Fruit fly (Drosophila melanogaster) whole organism, prepupa: ENCODE measurements around the gene Elp3.

Source experiments
- Blimp-1 ChIP-seq: fragments of 200-800 bp; sonication (Bioruptor generic); optimal IDR thresholded peaks from 3 replicates; lab custom pipeline; 2017; ENCODE audit warnings: missing biosample characterization, missing genetic modification characterization, mild to moderate bottlenecking, moderate library complexity, missing genetic modification reagents
- CG10631 ChIP-seq: fragments of 200-800 bp; sonication (Bioruptor generic); optimal IDR thresholded peaks from 2 replicates; lab custom pipeline; 2016; ENCODE audit warnings: missing biosample characterization, missing genetic modification characterization
- CG11294 ChIP-seq: fragments of 200-800 bp; sonication (Bioruptor generic); IDR thresholded peaks from 2 replicates; pipeline ENCODE4 v1.3.6; 2022; ENCODE audit warnings: missing biosample characterization, missing genetic modification characterization
- CG11762 ChIP-seq: fragments of 200-800 bp; sonication (Bioruptor generic); optimal IDR thresholded peaks from 3 replicates; lab custom pipeline; 2016; ENCODE audit warnings: missing biosample characterization, missing genetic modification characterization; ENCODE audit not compliant: insufficient read depth
- CG11902 ChIP-seq: fragments of 200-800 bp; sonication (Bioruptor generic); optimal IDR thresholded peaks from 3 replicates; lab custom pipeline; 2016; ENCODE audit warnings: missing biosample characterization, missing genetic modification characterization
- CG34406 ChIP-seq: fragments of 200-800 bp; sonication (Bioruptor generic); optimal IDR thresholded peaks from 3 replicates; lab custom pipeline; 2016; ENCODE audit warnings: missing biosample characterization, missing genetic modification characterization
- CG4318 ChIP-seq: fragments of 200-800 bp; sonication (Bioruptor generic); optimal IDR thresholded peaks from 3 replicates; lab custom pipeline; 2017; ENCODE audit warnings: missing biosample characterization, mild to moderate bottlenecking, missing genetic modification characterization
- CG6163 ChIP-seq: fragments of 200-800 bp; sonication (Bioruptor generic); IDR thresholded peaks from 3 replicates; pipeline ENCODE4 v1.3.6; 2022; ENCODE audit warnings: missing biosample characterization, missing genetic modification characterization
- CG6276 ChIP-seq: fragments of 200-800 bp; sonication (Bioruptor generic); optimal IDR thresholded peaks from 2 replicates; lab custom pipeline; 2017; ENCODE audit warnings: missing biosample characterization, mild to moderate bottlenecking, missing genetic modification characterization
- CG6792 ChIP-seq: fragments of 200-800 bp; sonication (Bioruptor generic); optimal IDR thresholded peaks from 3 replicates; lab custom pipeline; 2016; ENCODE audit warnings: missing biosample characterization, missing genetic modification characterization
- CG6808 ChIP-seq: fragments of 200-800 bp; sonication (Bioruptor generic); optimal IDR thresholded peaks from 3 replicates; lab custom pipeline; 2017; ENCODE audit warnings: missing biosample characterization, missing genetic modification characterization, mild to moderate bottlenecking, moderate library complexity, missing genetic modification reagents
- CG6854 ChIP-seq: fragments of 200-800 bp; sonication (Bioruptor generic); optimal IDR thresholded peaks from 2 replicates; lab custom pipeline; 2017; ENCODE audit warnings: missing biosample characterization, mild to moderate bottlenecking, missing genetic modification characterization
- CG7368 ChIP-seq: fragments of 200-800 bp; sonication (Bioruptor generic); optimal IDR thresholded peaks from 3 replicates; lab custom pipeline; 2016; ENCODE audit warnings: missing biosample characterization, missing genetic modification characterization
- CG8119 ChIP-seq: fragments of 200-800 bp; sonication (Bioruptor generic); IDR thresholded peaks from 3 replicates; pipeline ENCODE4 v1.3.6; 2022; ENCODE audit warnings: missing biosample characterization, missing genetic modification characterization
- CG8319 ChIP-seq: fragments of 200-800 bp; sonication (Bioruptor generic); optimal IDR thresholded peaks from 3 replicates; lab custom pipeline; 2016; ENCODE audit warnings: missing biosample characterization, missing genetic modification characterization
- CG8632 ChIP-seq: fragments of 200-800 bp; sonication (Bioruptor generic); optimal IDR thresholded peaks from 3 replicates; lab custom pipeline; 2016; ENCODE audit warnings: missing biosample characterization, missing genetic modification characterization
- CG9139 ChIP-seq: fragments of 200-800 bp; sonication (Bioruptor generic); optimal IDR thresholded peaks from 3 replicates; lab custom pipeline; 2017; ENCODE audit warnings: missing biosample characterization, mild to moderate bottlenecking, missing genetic modification characterization
- Eip75B ChIP-seq: fragments of 200-800 bp; sonication (Bioruptor generic); optimal IDR thresholded peaks from 3 replicates; lab custom pipeline; 2016; ENCODE audit warnings: missing biosample characterization, missing genetic modification characterization
- Eip93F ChIP-seq: fragments of 200-800 bp; sonication (Bioruptor generic); optimal IDR thresholded peaks from 2 replicates; lab custom pipeline; 2016; ENCODE audit warnings: missing biosample characterization, mild to moderate bottlenecking, missing genetic modification characterization
- Ets21C ChIP-seq: fragments of 200-800 bp; sonication (Bioruptor generic); optimal IDR thresholded peaks from 3 replicates; lab custom pipeline; 2016; ENCODE audit warnings: missing biosample characterization, missing genetic modification characterization
- Ets96B ChIP-seq: fragments of 200-800 bp; optimal IDR thresholded peaks from 2 replicates; lab custom pipeline; 2019; ENCODE audit warnings: missing biosample characterization, mild to moderate bottlenecking, missing genetic modification characterization, moderate library complexity
- Gug ChIP-seq: fragments of 200-800 bp; sonication (Bioruptor generic); IDR thresholded peaks from 2 replicates; pipeline ENCODE4 v1.3.6; 2022; ENCODE audit warnings: missing biosample characterization, missing genetic modification characterization
- Hr39 ChIP-seq: fragments of 200-800 bp; sonication (Bioruptor generic); optimal IDR thresholded peaks from 2 replicates; lab custom pipeline; 2016; ENCODE audit warnings: missing biosample characterization, missing genetic modification characterization
- OdsH ChIP-seq: fragments of 200-800 bp; sonication (Bioruptor generic); optimal IDR thresholded peaks from 3 replicates; lab custom pipeline; 2016; ENCODE audit warnings: missing biosample characterization, missing genetic modification characterization
- Smox ChIP-seq: fragments of 200-800 bp; sonication (Bioruptor generic); optimal IDR thresholded peaks from 3 replicates; lab custom pipeline; 2016; ENCODE audit warnings: missing biosample characterization, missing genetic modification characterization
- Sox15 ChIP-seq: fragments of 200-800 bp; sonication (Bioruptor generic); optimal IDR thresholded peaks from 3 replicates; lab custom pipeline; 2016; ENCODE audit warnings: missing biosample characterization, missing genetic modification characterization
- achi ChIP-seq: fragments of 200-800 bp; sonication (Bioruptor generic); optimal IDR thresholded peaks from 3 replicates; lab custom pipeline; 2016; ENCODE audit warnings: missing biosample characterization, missing genetic modification characterization
- acj6 ChIP-seq: fragments of 200-800 bp; sonication (Bioruptor generic); optimal IDR thresholded peaks from 3 replicates; lab custom pipeline; 2016; ENCODE audit warnings: missing biosample characterization, missing genetic modification characterization
- cyc ChIP-seq: fragments of 200-800 bp; sonication (Bioruptor generic); optimal IDR thresholded peaks from 3 replicates; lab custom pipeline; 2016; ENCODE audit warnings: missing biosample characterization, missing genetic modification characterization
- dac ChIP-seq: fragments of 200-800 bp; sonication (Bioruptor generic); optimal IDR thresholded peaks from 2 replicates; lab custom pipeline; 2017; ENCODE audit warnings: missing biosample characterization, mild to moderate bottlenecking, missing genetic modification characterization
- dsx ChIP-seq: fragments of 200-800 bp; optimal IDR thresholded peaks from 3 replicates; lab custom pipeline; 2019; ENCODE audit warnings: missing biosample characterization, mild to moderate bottlenecking, missing genetic modification characterization, moderate library complexity; ENCODE audit not compliant: poor library complexity, severe bottlenecking
- eg ChIP-seq: fragments of 200-800 bp; sonication (Bioruptor generic); IDR thresholded peaks from 3 replicates; pipeline ENCODE4 v1.3.6; 2022; ENCODE audit warnings: missing biosample characterization, missing genetic modification characterization
- esn ChIP-seq: fragments of 200-800 bp; sonication (Bioruptor generic); optimal IDR thresholded peaks from 2 replicates; lab custom pipeline; 2016; ENCODE audit warnings: missing biosample characterization, mild to moderate bottlenecking, missing genetic modification characterization, moderate library complexity
- fkh ChIP-seq: fragments of 200-800 bp; sonication (Bioruptor generic); optimal IDR thresholded peaks from 3 replicates; lab custom pipeline; 2017; ENCODE audit warnings: missing biosample characterization, mild to moderate bottlenecking, missing genetic modification characterization, moderate library complexity
- net ChIP-seq: fragments of 200-800 bp; sonication (Bioruptor generic); optimal IDR thresholded peaks from 3 replicates; lab custom pipeline; 2016; ENCODE audit warnings: missing biosample characterization, missing genetic modification characterization
- pdm3 ChIP-seq: fragments of 200-800 bp; sonication (Bioruptor generic); optimal IDR thresholded peaks from 3 replicates; lab custom pipeline; 2016; ENCODE audit warnings: missing biosample characterization, missing genetic modification characterization
- salr ChIP-seq, 2 experiments: fragments of 200-800 bp; sonication (Bioruptor generic); optimal IDR thresholded peaks; 3 replicates each; lab custom pipeline; 2016 to 2018; ENCODE audit warnings: missing biosample characterization in 2 of 2, missing genetic modification characterization in 2 of 2, mild to moderate bottlenecking in 1 of 2
- ss ChIP-seq, 2 experiments: fragments of 200-800 bp; sonication (Bioruptor generic); optimal IDR thresholded peaks; 2 replicates in 1 of 2; 3 replicates in 1 of 2; lab custom pipeline; 2017 to 2018; ENCODE audit warnings: mild to moderate bottlenecking in 2 of 2, missing biosample characterization in 2 of 2, missing genetic modification characterization in 2 of 2, moderate library complexity in 1 of 2
- svp ChIP-seq: fragments of 200-800 bp; sonication (Bioruptor generic); peaks from one replicate; lab custom pipeline; 2016; ENCODE audit warnings: missing biosample characterization, missing genetic modification characterization
- topi ChIP-seq: fragments of 200-800 bp; sonication (Bioruptor generic); optimal IDR thresholded peaks from 3 replicates; lab custom pipeline; 2016; ENCODE audit warnings: missing biosample characterization, missing genetic modification characterization

Gene Elp3

dm6 chr2L:4416903-4417302 is 27.6 kb upstream of the Elp3 start (continued):
- TF ChIP-seq CG6792 (GFP tag; lab: Kevin White, UChicago) (peak; percentile 20), CG6808 (GFP tag; lab: Kevin White, UChicago) (peak; percentile 31), pdm3 (GFP tag; lab: Kevin White, UChicago) (peak; percentile 31), salr (GFP tag; optimal IDR thresholded peaks at IDR 0.05; lab: Kevin White, UChicago) (no peak), CG11902 (no peak), CG6163 (peak; percentile 48; the same call in 1 of the 3 replicates), CG9139 (GFP tag; lab: Kevin White, UChicago) (peak; percentile 20), fkh (no peak), Sox15 (no peak), Hr39 (GFP tag; lab: Kevin White, UChicago) (no peak), CG6854 (no peak), net (GFP tag; lab: Kevin White, UChicago) (no peak), cyc (peak; percentile 18)

- TF ChIP-seq CG8632 (GFP tag; lab: Kevin White, UChicago) (no peak), OdsH (GFP tag; lab: Kevin White, UChicago) (no peak), CG34406 (GFP tag; lab: Kevin White, UChicago) (no peak)
These were observed 26.6 kb upstream of the Elp3 start for dm6 chr2L:4417982-4418381.

dm6 chr2L:4418819-4419218 is 25.7 kb upstream of the Elp3 start:
- TF ChIP-seq Gug (GFP tag; lab: Robert Waterston, UW), result no peak
- TF ChIP-seq Eip93F, result no peak
- no peak for TF ChIP-seq CG6808 (GFP tag; lab: Kevin White, UChicago)
- TF ChIP-seq CG8119 (GFP tag; lab: Robert Waterston, UW), result no peak
- TF ChIP-seq acj6 (GFP tag; lab: Kevin White, UChicago), result no peak
- no peak for TF ChIP-seq CG9139 (GFP tag; lab: Kevin White, UChicago)
- TF ChIP-seq CG6163, result no peak
- no peak for TF ChIP-seq CG8319 (GFP tag; lab: Kevin White, UChicago)
- TF ChIP-seq pdm3 (GFP tag; lab: Kevin White, UChicago), result no peak

- no peak for TF ChIP-seq Eip75B (GFP tag; lab: Kevin White, UChicago)
- TF ChIP-seq ss (GFP tag; optimal IDR thresholded peaks at IDR 0.05; lab: Kevin White, UChicago), result no peak
- no peak for TF ChIP-seq Ets96B (tag; lab: Kevin White, UChicago)
- TF ChIP-seq Eip93F, result no peak
- TF ChIP-seq eg (GFP tag; lab: Robert Waterston, UW), result no peak
- TF ChIP-seq CG6854, result no peak
- TF ChIP-seq CG6163, result no peak
- no peak for TF ChIP-seq CG6792 (GFP tag; lab: Kevin White, UChicago)
- TF ChIP-seq Smox (GFP tag; lab: Kevin White, UChicago), result no peak
These were observed 22.4 kb upstream of the Elp3 start for dm6 chr2L:4422154-4422553.

- TF ChIP-seq dsx (GFP tag; lab: Kevin White, UChicago), result no peak
- peak; percentile 21 for TF ChIP-seq svp
These were observed 10.9 kb upstream of the Elp3 start, which contains the start of the genes CG34177 and CG34178 for dm6 chr2L:4433608-4434007. Gene CG34177, plus strand, starts transcription at chr2L:4433908. Gene CG34178, plus strand, starts transcription at chr2L:4433908.

dm6 chr2L:4437487-4437886 is 7.0 kb upstream of the Elp3 start, which contains the start of gene CG43056:
Gene CG43056, plus strand, starts transcription at chr2L:4437787.
- TF ChIP-seq topi (GFP tag; lab: Kevin White, UChicago), result no peak
- TF ChIP-seq CG11294 (GFP tag; lab: Robert Waterston, UW), result no peak
- TF ChIP-seq esn, result no peak
- TF ChIP-seq achi (GFP tag; lab: Kevin White, UChicago), result no peak
- no peak for TF ChIP-seq cyc
- TF ChIP-seq net (GFP tag; lab: Kevin White, UChicago), result no peak
- no peak for TF ChIP-seq Gug (GFP tag; lab: Robert Waterston, UW)
- TF ChIP-seq CG4318 (GFP tag; lab: Kevin White, UChicago), result no peak
- TF ChIP-seq CG6276, result no peak
- no peak for TF ChIP-seq svp
- TF ChIP-seq CG6792 (GFP tag; lab: Kevin White, UChicago), result no peak
- TF ChIP-seq CG10631 (GFP tag; lab: Kevin White, UChicago), result no peak
- no peak for TF ChIP-seq dac (GFP tag; lab: Kevin White, UChicago)
- TF ChIP-seq CG7368 (GFP tag; lab: Kevin White, UChicago), result no peak
- TF ChIP-seq pdm3 (GFP tag; lab: Kevin White, UChicago), result no peak
- no peak for TF ChIP-seq Blimp-1 (GFP tag; lab: Kevin White, UChicago)
- no peak for TF ChIP-seq ss (GFP tag; optimal IDR thresholded peaks at IDR 0.05; lab: Kevin White, UChicago)
- TF ChIP-seq Ets21C (GFP tag; lab: Kevin White, UChicago), result no peak
- TF ChIP-seq CG11762 (GFP tag; lab: Kevin White, UChicago), result no peak
